Fruit fly (Drosophila melanogaster) Kc167 (cell line): ENCODE results near the gene nAChRalpha6.

Experiments
- Myc ChIP-seq: fragments of >200 bp; optimal IDR thresholded peaks from 2 replicates; lab custom pipeline; 2017; ENCODE audit warnings: missing external identifiers
- Sin3A ChIP-seq: fragments of >200 bp; optimal IDR thresholded peaks from 2 replicates; lab custom pipeline; 2018; ENCODE audit warnings: missing external identifiers
- h ChIP-seq: fragments of >200 bp; optimal IDR thresholded peaks from 3 replicates; lab custom pipeline; 2018; ENCODE audit warnings: missing external identifiers
- insv ChIP-seq: fragments of >200 bp; optimal IDR thresholded peaks from 3 replicates; lab custom pipeline; 2018; ENCODE audit warnings: missing external identifiers
- psq ChIP-seq: fragments of >200 bp; optimal IDR thresholded peaks from 2 replicates; lab custom pipeline; 2017; ENCODE audit warnings: missing external identifiers
- ttk ChIP-seq: sonication (Bioruptor generic); optimal IDR thresholded peaks from 2 replicates; lab custom pipeline; 2017; ENCODE audit warnings: missing external identifiers

Gene nAChRalpha6

dm6 chr2L:9757990-9758814 is 127.8 kb downstream of the nAChRalpha6 start, which contains the start of gene zf30C:
TSS of gene zf30C (plus strand) at chr2L:9758342.
- no peak for TF ChIP-seq ttk (lab: Kevin White, UChicago)
- no peak for TF ChIP-seq Sin3A (lab: Kevin White, UChicago)
- no peak for TF ChIP-seq psq
- TF ChIP-seq insv (lab: Kevin White, UChicago) = no peak
- TF ChIP-seq h (lab: Kevin White, UChicago) = no peak
- TF ChIP-seq Myc (lab: Kevin White, UChicago) = no peak

dm6 chr2L:9754817-9755216 is 131.2 kb downstream of the nAChRalpha6 start:
- no peak for TF ChIP-seq Sin3A (lab: Kevin White, UChicago)
- no peak for TF ChIP-seq h (lab: Kevin White, UChicago)
- no peak for TF ChIP-seq ttk (lab: Kevin White, UChicago)
- no peak for TF ChIP-seq psq
- no peak for TF ChIP-seq insv (lab: Kevin White, UChicago)
- TF ChIP-seq Myc (lab: Kevin White, UChicago) = no peak

dm6 chr2L:9753357-9753756 is 132.7 kb downstream of the nAChRalpha6 start:
- TF ChIP-seq psq (no peak), ttk (lab: Kevin White, UChicago) (no peak), Myc (lab: Kevin White, UChicago) (no peak), h (lab: Kevin White, UChicago) (no peak), Sin3A (lab: Kevin White, UChicago) (no peak), insv (lab: Kevin White, UChicago) (no peak)

- TF ChIP-seq psq (no peak), ttk (lab: Kevin White, UChicago) (no peak), Myc (lab: Kevin White, UChicago) (no peak), h (lab: Kevin White, UChicago) (no peak), Sin3A (lab: Kevin White, UChicago) (no peak), insv (lab: Kevin White, UChicago) (no peak)
Measured at dm6 chr2L:9749745-9750144, 136.3 kb downstream of the nAChRalpha6 start, which contains the start of gene Cyp4e3. TSS of gene Cyp4e3 (minus strand) at chr2L:9750071.

- TF ChIP-seq Myc (lab: Kevin White, UChicago) = no peak
- no peak for TF ChIP-seq ttk (lab: Kevin White, UChicago)
- TF ChIP-seq psq = no peak
- TF ChIP-seq h (lab: Kevin White, UChicago) = no peak
- TF ChIP-seq Sin3A (lab: Kevin White, UChicago) = no peak
- no peak for TF ChIP-seq insv (lab: Kevin White, UChicago)
Measured at dm6 chr2L:9746236-9747225, 139.5 kb downstream of the nAChRalpha6 start, which contains the start of gene Nckx30C. TSS of gene Nckx30C (minus strand) at chr2L:9746495.

dm6 chr2L:9744634-9745033 is 141.4 kb downstream of the nAChRalpha6 start:
- TF ChIP-seq Myc (lab: Kevin White, UChicago) = no peak
- no peak for TF ChIP-seq psq
- no peak for TF ChIP-seq h (lab: Kevin White, UChicago)
- TF ChIP-seq Sin3A (lab: Kevin White, UChicago) = no peak
- no peak for TF ChIP-seq ttk (lab: Kevin White, UChicago)
- no peak for TF ChIP-seq insv (lab: Kevin White, UChicago)

- TF ChIP-seq Sin3A (lab: Kevin White, UChicago) = no peak
- no peak for TF ChIP-seq Myc (lab: Kevin White, UChicago)
- TF ChIP-seq ttk (lab: Kevin White, UChicago) = no peak
- no peak for TF ChIP-seq h (lab: Kevin White, UChicago)
- no peak for TF ChIP-seq psq
- no peak for TF ChIP-seq insv (lab: Kevin White, UChicago)
Measured at dm6 chr2L:9743823-9744222, 142.2 kb downstream of the nAChRalpha6 start.
